Worm (Caenorhabditis elegans): ENCODE data around the gene C16H3.3.

DNA sequence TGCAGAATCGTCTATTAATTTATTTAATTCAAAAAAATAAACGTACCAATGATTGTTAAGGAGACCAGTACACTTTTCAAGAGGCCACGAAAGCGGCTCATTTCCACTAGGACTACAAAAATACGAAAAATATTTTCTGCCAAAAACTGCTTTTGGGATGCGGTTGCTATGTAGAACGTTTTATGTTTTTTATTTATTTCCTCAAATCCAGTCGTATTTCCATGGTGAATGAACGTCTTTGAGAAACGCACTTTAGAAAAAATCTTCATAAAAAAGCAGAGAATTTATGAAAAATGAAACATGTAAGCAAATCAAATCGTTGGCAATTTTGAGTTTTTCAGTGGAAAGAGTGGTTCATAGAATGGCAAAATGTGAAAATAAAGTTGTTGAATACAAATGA, 42.5 kb downstream of the C16H3.3 start, which contains the start of gene F39B3.7:
- TF ChIP-seq ceh-13 (GFP tag; optimal IDR thresholded peaks at IDR 0.05) (no peak), aly-1 (tag; optimal IDR thresholded peaks at IDR 0.05) (no peak), flt-1 (GFP tag; IDR thresholded peaks at IDR 0.05) (no peak), sea-1 (GFP tag; conservative IDR thresholded peaks at IDR 0.05) (no peak), hmg-4 (GFP tag; optimal IDR thresholded peaks at IDR 0.05) (no peak), tbx-11 (GFP tag; IDR thresholded peaks at IDR 0.05) (no peak), ets-7 (tag; optimal IDR thresholded peaks at IDR 0.05) (no peak), F13C5.2 (tag; optimal IDR thresholded peaks at IDR 0.05) (no peak), tbx-37 (GFP tag; conservative IDR thresholded peaks at IDR 0.05) (no peak), B0310.2 (tag; optimal IDR thresholded peaks at IDR 0.05) (no peak)

Measured in whole organism, early embryonic.